Fruit fly (Drosophila melanogaster) whole organism, embryonic: ENCODE data around the gene Zir.
A peak's percentile ranks its signal among the peaks of the same experiment; 100 is the strongest.

Experiments
- Asciz ChIP-seq: fragments of 200-800 bp; sonication (Bioruptor generic); optimal IDR thresholded peaks from 2 replicates; lab custom pipeline; 2017; ENCODE audit warnings: missing biosample characterization, mild to moderate bottlenecking, missing genetic modification characterization, missing genetic modification reagents
- Awh ChIP-seq: fragments of 200-800 bp; sonication (Bioruptor generic); IDR thresholded peaks from 2 replicates; pipeline ENCODE4, ENCODE4 v1.3.6; 2022; ENCODE audit warnings: missing biosample characterization, missing genetic modification characterization
- Bdp1 ChIP-seq: fragments of 200-800 bp; sonication (Bioruptor generic); optimal IDR thresholded peaks from 3 replicates; lab custom pipeline; 2016; ENCODE audit warnings: missing biosample characterization, missing genetic modification characterization
- CG10543 ChIP-seq: fragments of 200-800 bp; sonication (Bioruptor generic); optimal IDR thresholded peaks from 3 replicates; lab custom pipeline; 2017; ENCODE audit warnings: missing biosample characterization, mild to moderate bottlenecking, missing genetic modification characterization, moderate library complexity
- CG11085 ChIP-seq: fragments of 200-800 bp; sonication (Bioruptor generic); IDR thresholded peaks from 2 replicates; pipeline ENCODE4 v1.3.6; 2022; ENCODE audit warnings: missing biosample characterization, missing genetic modification characterization
- CG12391 ChIP-seq: fragments of 200-800 bp; sonication (Bioruptor generic); optimal IDR thresholded peaks from 3 replicates; lab custom pipeline; 2018; ENCODE audit warnings: missing biosample characterization, mild to moderate bottlenecking, missing genetic modification characterization, moderate library complexity
- CG12659 ChIP-seq: fragments of 200-800 bp; sonication (Bioruptor generic); optimal IDR thresholded peaks from 3 replicates; lab custom pipeline; 2017; ENCODE audit warnings: mild to moderate bottlenecking, missing biosample characterization, missing genetic modification reagents, missing genetic modification characterization
- CG13123 ChIP-seq: fragments of 200-800 bp; sonication (Bioruptor generic); optimal IDR thresholded peaks from 2 replicates; lab custom pipeline; 2016; ENCODE audit warnings: missing biosample characterization, missing genetic modification characterization
- CG14050 ChIP-seq: fragments of 200-800 bp; sonication (Bioruptor generic); IDR thresholded peaks from 3 replicates; pipeline ENCODE4 v1.3.6; 2022; ENCODE audit warnings: missing biosample characterization, missing genetic modification characterization
- CG14965 ChIP-seq: fragments of 200-800 bp; sonication (Bioruptor generic); optimal IDR thresholded peaks from 2 replicates; lab custom pipeline; 2016; ENCODE audit warnings: missing biosample characterization, missing genetic modification characterization, borderline replicate concordance
- CG15269 ChIP-seq: fragments of 200-800 bp; sonication (Bioruptor generic); optimal IDR thresholded peaks from 2 replicates; lab custom pipeline; 2018; ENCODE audit warnings: missing biosample characterization, mild to moderate bottlenecking, missing genetic modification characterization, moderate library complexity
- CG1603 ChIP-seq: fragments of 200-800 bp; sonication (Bioruptor generic); optimal IDR thresholded peaks from 2 replicates; lab custom pipeline; 2019; ENCODE audit warnings: missing biosample characterization, mild to moderate bottlenecking, missing genetic modification characterization, moderate library complexity
- CG16815 ChIP-seq: fragments of 200-800 bp; sonication (Bioruptor generic); optimal IDR thresholded peaks from 3 replicates; lab custom pipeline; 2017; ENCODE audit warnings: missing biosample characterization, mild to moderate bottlenecking, missing genetic modification characterization
- CG17186 ChIP-seq: fragments of 200-800 bp; sonication (Bioruptor generic); optimal IDR thresholded peaks from 3 replicates; lab custom pipeline; 2017; ENCODE audit warnings: missing biosample characterization, missing genetic modification reagents, missing genetic modification characterization
- CG2202 ChIP-seq: fragments of 200-800 bp; sonication (Bioruptor generic); optimal IDR thresholded peaks from 2 replicates; lab custom pipeline; 2018; ENCODE audit warnings: missing biosample characterization, mild to moderate bottlenecking, missing genetic modification characterization
- CG3065 ChIP-seq: fragments of 200-800 bp; sonication (Bioruptor generic); optimal IDR thresholded peaks from 2 replicates; lab custom pipeline; 2016; ENCODE audit warnings: missing biosample characterization, missing genetic modification characterization
- CG33557 ChIP-seq: fragments of 200-800 bp; sonication (Bioruptor generic); optimal IDR thresholded peaks from 2 replicates; lab custom pipeline; 2019; ENCODE audit warnings: missing biosample characterization, mild to moderate bottlenecking, missing genetic modification characterization, moderate library complexity
- CG3407 ChIP-seq: fragments of 200-800 bp; sonication (Bioruptor generic); optimal IDR thresholded peaks from 2 replicates; lab custom pipeline; 2018; ENCODE audit warnings: missing biosample characterization, mild to moderate bottlenecking, missing genetic modification characterization
- CG4854 ChIP-seq: fragments of 200-800 bp; sonication (Bioruptor generic); optimal IDR thresholded peaks from 2 replicates; lab custom pipeline; 2016; ENCODE audit warnings: missing biosample characterization, missing genetic modification characterization, inconsistent platforms
- CG8765 ChIP-seq: fragments of 200-800 bp; sonication (Bioruptor generic); IDR thresholded peaks from 2 replicates; pipeline ENCODE4 v1.3.6; 2022; ENCODE audit warnings: missing biosample characterization, missing genetic modification characterization
- CrebB ChIP-seq: fragments of 200-800 bp; sonication (Bioruptor generic); optimal IDR thresholded peaks from 3 replicates; lab custom pipeline; 2018; ENCODE audit warnings: missing biosample characterization, mild to moderate bottlenecking, missing genetic modification characterization
- D ChIP-seq, 2 experiments: fragments of 200-800 bp in 1 of 2; fragments of >200 bp in 1 of 2; sonication (Bioruptor generic) in 1 of 2; optimal IDR thresholded peaks; 2 replicates in 1 of 2; 3 replicates in 1 of 2; lab custom pipeline; 2017; ENCODE audit warnings: mild to moderate bottlenecking in 1 of 2, missing biosample characterization in 1 of 2, missing genetic modification characterization in 1 of 2, missing genetic modification reagents in 1 of 2
- Fer2 ChIP-seq: fragments of 200-800 bp; sonication (Bioruptor generic); optimal IDR thresholded peaks from 2 replicates; lab custom pipeline; 2018; ENCODE audit warnings: missing biosample characterization, mild to moderate bottlenecking, missing genetic modification characterization, moderate library complexity
- Fer3 ChIP-seq: fragments of 200-800 bp; sonication (Bioruptor generic); optimal IDR thresholded peaks from 2 replicates; lab custom pipeline; 2018; ENCODE audit warnings: missing biosample characterization, mild to moderate bottlenecking, missing genetic modification characterization, moderate library complexity
- H15 ChIP-seq: fragments of 200-800 bp; sonication (Bioruptor generic); IDR thresholded peaks from 3 replicates; pipeline ENCODE4 v1.3.6; 2022; ENCODE audit warnings: missing biosample characterization, missing genetic modification characterization
- Jarid2 ChIP-seq: fragments of 200-800 bp; sonication (Bioruptor generic); optimal IDR thresholded peaks from 3 replicates; lab custom pipeline; 2017; ENCODE audit warnings: mild to moderate bottlenecking, missing biosample characterization, missing genetic modification reagents, missing genetic modification characterization
- Side ChIP-seq: fragments of 200-800 bp; sonication (Bioruptor generic); optimal IDR thresholded peaks from 2 replicates; lab custom pipeline; 2016; ENCODE audit warnings: missing biosample characterization, missing genetic modification characterization
- Ssrp ChIP-seq: fragments of 200-800 bp; sonication (Bioruptor generic); optimal IDR thresholded peaks from 2 replicates; lab custom pipeline; 2018; ENCODE audit warnings: missing biosample characterization, mild to moderate bottlenecking, missing genetic modification characterization, moderate library complexity
- Stat92E ChIP-seq, 3 experiments: fragments of >200 bp in 2 of 3; fragments of 200-800 bp in 1 of 3; sonication (Bioruptor generic) in 1 of 3; optimal IDR thresholded peaks; 2 replicates each; lab custom pipeline; 2017 to 2019; ENCODE audit warnings: missing biosample characterization in 3 of 3, missing genetic modification characterization in 3 of 3, mild to moderate bottlenecking in 1 of 3, moderate library complexity in 1 of 3
- YL-1 ChIP-seq: fragments of 200-800 bp; sonication (Bioruptor generic); optimal IDR thresholded peaks from 3 replicates; lab custom pipeline; 2017; ENCODE audit warnings: missing biosample characterization, mild to moderate bottlenecking, missing genetic modification characterization
- ato ChIP-seq: fragments of 200-800 bp; sonication (Bioruptor generic); IDR thresholded peaks from 2 replicates; pipeline ENCODE4 v1.3.6; 2022; ENCODE audit warnings: missing biosample characterization, missing genetic modification characterization; ENCODE audit not compliant: partially characterized antibody
- bbx ChIP-seq: fragments of 200-800 bp; sonication (Bioruptor generic); IDR thresholded peaks from 2 replicates; pipeline ENCODE4 v1.3.6; 2022; ENCODE audit warnings: missing biosample characterization, missing genetic modification characterization; ENCODE audit not compliant: partially characterized antibody
- bsh ChIP-seq, 2 experiments: fragments of 200-800 bp; sonication (Bioruptor generic); optimal IDR thresholded peaks; 2 replicates each; lab custom pipeline; 2017 to 2018; ENCODE audit warnings: mild to moderate bottlenecking in 2 of 2, missing biosample characterization in 2 of 2, missing genetic modification characterization in 2 of 2, moderate library complexity in 1 of 2
- cwo ChIP-seq: fragments of 200-800 bp; sonication (Bioruptor generic); optimal IDR thresholded peaks from 3 replicates; lab custom pipeline; 2017; ENCODE audit warnings: missing biosample characterization, missing genetic modification characterization, mild to moderate bottlenecking, moderate library complexity, missing genetic modification reagents
- gce ChIP-seq: fragments of 200-800 bp; sonication (Bioruptor generic); IDR thresholded peaks from 3 replicates; pipeline ENCODE4 v1.3.6; 2022; ENCODE audit warnings: missing biosample characterization, missing genetic modification characterization
- grn ChIP-seq: fragments of 200-800 bp; sonication (Bioruptor generic); optimal IDR thresholded peaks from 3 replicates; lab custom pipeline; 2017; ENCODE audit warnings: missing biosample characterization, missing genetic modification characterization
- gsb ChIP-seq: fragments of 200-800 bp; sonication (Bioruptor generic); IDR thresholded peaks from 2 replicates; pipeline ENCODE4 v1.3.6; 2022; ENCODE audit warnings: missing biosample characterization, missing genetic modification characterization
- nmo ChIP-seq: fragments of 200-800 bp; sonication (Bioruptor generic); optimal IDR thresholded peaks from 2 replicates; lab custom pipeline; 2018; ENCODE audit warnings: missing biosample characterization, mild to moderate bottlenecking, missing genetic modification characterization, moderate library complexity
- pros ChIP-seq: fragments of 200-800 bp; sonication (Bioruptor generic); optimal IDR thresholded peaks from 3 replicates; lab custom pipeline; 2019; ENCODE audit warnings: missing biosample characterization, mild to moderate bottlenecking, missing genetic modification characterization, moderate library complexity
- sc ChIP-seq, 3 experiments: fragments of >200 bp in 2 of 3; fragments of 200-800 bp in 1 of 3; sonication (Bioruptor generic) in 1 of 3; optimal IDR thresholded peaks; 2 replicates in 2 of 3; 3 replicates in 1 of 3; lab custom pipeline; 2017; ENCODE audit warnings: mild to moderate bottlenecking in 1 of 3, missing biosample characterization in 1 of 3, missing genetic modification characterization in 1 of 3, missing genetic modification reagents in 1 of 3
- sd ChIP-seq: fragments of 200-800 bp; sonication (Bioruptor generic); optimal IDR thresholded peaks from 3 replicates; lab custom pipeline; 2018; ENCODE audit warnings: missing biosample characterization, mild to moderate bottlenecking, missing genetic modification characterization, moderate library complexity
- sens-2 ChIP-seq: fragments of 200-800 bp; sonication (Bioruptor generic); IDR thresholded peaks from 2 replicates; pipeline ENCODE4 v1.3.6; 2022; ENCODE audit warnings: missing biosample characterization, missing genetic modification characterization
- sim ChIP-seq: fragments of 200-800 bp; sonication (Bioruptor generic); IDR thresholded peaks from 2 replicates; pipeline ENCODE4 v1.3.6; 2022; ENCODE audit warnings: missing biosample characterization, missing genetic modification characterization
- slp2 ChIP-seq: fragments of 200-800 bp; sonication (Bioruptor generic); optimal IDR thresholded peaks from 2 replicates; lab custom pipeline; 2016; ENCODE audit warnings: missing biosample characterization, missing genetic modification characterization
- tio ChIP-seq: fragments of 200-800 bp; sonication (Bioruptor generic); optimal IDR thresholded peaks from 2 replicates; lab custom pipeline; 2017; ENCODE audit warnings: missing biosample characterization, missing genetic modification characterization, inconsistent platforms
- trem ChIP-seq: fragments of 200-800 bp; optimal IDR thresholded peaks from 3 replicates; lab custom pipeline; 2019; ENCODE audit warnings: missing biosample characterization, mild to moderate bottlenecking, missing genetic modification characterization, moderate library complexity
- tup ChIP-seq: fragments of 200-800 bp; sonication (Bioruptor generic); optimal IDR thresholded peaks from 2 replicates; lab custom pipeline; 2016; ENCODE audit warnings: missing biosample characterization, mild to moderate bottlenecking, missing genetic modification characterization, moderate library complexity
- vnd ChIP-seq: fragments of 200-800 bp; sonication (Bioruptor generic); IDR thresholded peaks from 3 replicates; pipeline ENCODE4 v1.3.6; 2022; ENCODE audit warnings: missing biosample characterization, missing genetic modification characterization; ENCODE audit not compliant: partially characterized antibody

Zir gene

DNA sequence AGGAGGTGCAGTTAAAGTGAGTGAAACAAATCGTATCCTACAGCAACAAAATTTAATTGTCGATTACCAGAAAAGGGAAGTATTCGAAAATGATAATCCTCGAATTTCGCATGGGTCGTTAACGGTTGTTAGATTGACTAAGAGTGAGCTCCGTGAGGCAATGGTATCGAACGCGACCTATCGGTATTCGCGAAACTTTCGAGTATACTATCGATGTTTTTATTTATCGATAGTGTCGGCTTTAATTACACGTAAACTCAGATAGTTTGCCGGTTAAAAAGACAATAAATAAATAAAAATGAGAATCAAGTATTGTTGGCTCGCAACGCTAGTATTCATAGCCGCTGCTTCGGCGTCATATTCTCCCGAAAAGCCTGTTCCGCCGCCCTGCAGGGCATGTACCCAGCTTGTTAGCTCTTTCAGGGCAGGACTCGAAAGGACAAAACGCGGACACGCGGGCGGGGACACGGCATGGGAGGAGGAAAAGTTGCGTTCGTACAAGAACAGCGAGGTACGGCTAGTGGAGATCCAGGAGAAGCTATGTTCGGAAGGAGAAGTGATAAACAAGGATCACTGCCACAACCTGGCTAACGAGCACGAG is 7.7 kb downstream of the Zir start, which contains the start of gene Creld (continued):
- no peak for TF ChIP-seq Stat92E (GFP tag; optimal IDR thresholded peaks at IDR 0.05; lab: Kevin White, UChicago)
- no peak for TF ChIP-seq CG11085 (GFP tag; lab: Robert Waterston, UW)
- TF ChIP-seq sens-2 = no peak
- TF ChIP-seq cwo = no peak
- peak; percentile 63 for TF ChIP-seq CG12659 (GFP tag; lab: Kevin White, UChicago)
- peak; percentile 58 for TF ChIP-seq trem (tag; lab: Kevin White, UChicago)
- no peak for TF ChIP-seq CG16815 (GFP tag; lab: Kevin White, UChicago)
- TF ChIP-seq sim = no peak
- TF ChIP-seq CG12391 (tag; lab: Kevin White, UChicago) = no peak
- TF ChIP-seq H15 = no peak
- no peak for TF ChIP-seq Jarid2 (GFP tag; lab: Kevin White, UChicago)
- peak; percentile 45 for TF ChIP-seq CG17186 (GFP tag; lab: Kevin White, UChicago)
- no peak for TF ChIP-seq sd (tag; lab: Kevin White, UChicago)
- TF ChIP-seq CG1603 = no peak
- no peak for TF ChIP-seq Fer3 (tag; lab: Kevin White, UChicago)
- no peak for TF ChIP-seq CG2202 (tag; lab: Kevin White, UChicago)
- no peak for TF ChIP-seq gsb (GFP tag; lab: Robert Waterston, UW)
- TF ChIP-seq sc (optimal IDR thresholded peaks at IDR 0.05; lab: Kevin White, UChicago) = no peak
- no peak for TF ChIP-seq sc (GFP tag; optimal IDR thresholded peaks at IDR 0.05; lab: Kevin White, UChicago)
- TF ChIP-seq gce (GFP tag; lab: Robert Waterston, UW) = no peak
- no peak for TF ChIP-seq tup (GFP tag; lab: Kevin White, UChicago)
- TF ChIP-seq YL-1 = peak; percentile 67
- no peak for TF ChIP-seq CG13123 (GFP tag; lab: Kevin White, UChicago)
- TF ChIP-seq slp2 (GFP tag; lab: Kevin White, UChicago) = no peak
- TF ChIP-seq Ssrp (tag; lab: Kevin White, UChicago) = no peak
- no peak for TF ChIP-seq grn (GFP tag; lab: Kevin White, UChicago)
- TF ChIP-seq nmo (GFP tag; lab: Kevin White, UChicago) = no peak
- no peak for TF ChIP-seq pros (GFP tag; lab: Kevin White, UChicago)
- no peak for TF ChIP-seq CG14965
- no peak for TF ChIP-seq D (optimal IDR thresholded peaks at IDR 0.05; lab: Kevin White, UChicago)
- TF ChIP-seq D (GFP tag; optimal IDR thresholded peaks at IDR 0.05; lab: Kevin White, UChicago) = no peak
- TF ChIP-seq CG10543 = no peak
- TF ChIP-seq CG4854 = peak; percentile 29
- TF ChIP-seq CrebB (tag; lab: Kevin White, UChicago) = no peak
- TF ChIP-seq CG3065 (GFP tag; lab: Kevin White, UChicago) = no peak
- TF ChIP-seq tio (GFP tag; lab: Kevin White, UChicago) = no peak
- peak; percentile 99 for TF ChIP-seq ato (GFP tag; lab: Robert Waterston, UW)
- no peak for TF ChIP-seq CG14050 (GFP tag; lab: Robert Waterston, UW)
- no peak for TF ChIP-seq CG3407 (GFP tag; lab: Kevin White, UChicago)
- TF ChIP-seq Fer2 (tag; lab: Kevin White, UChicago) = no peak
- TF ChIP-seq CG15269 (tag; lab: Kevin White, UChicago) = no peak
- peak; percentile 100 for TF ChIP-seq bbx (GFP tag; lab: Robert Waterston, UW)
- TF ChIP-seq Awh (GFP tag; lab: Robert Waterston, UW) = no peak
- TF ChIP-seq CG33557 (GFP tag; lab: Kevin White, UChicago) = no peak
- TF ChIP-seq CG8765 = no peak
- TF ChIP-seq Side (GFP tag; lab: Kevin White, UChicago) = no peak
- no peak for TF ChIP-seq bsh (GFP tag; optimal IDR thresholded peaks at IDR 0.05; lab: Kevin White, UChicago)
- TF ChIP-seq Bdp1 (GFP tag; lab: Kevin White, UChicago) = no peak
- TF ChIP-seq vnd = peak; percentile 100
- TF ChIP-seq Asciz (GFP tag; lab: Kevin White, UChicago) = no peak
